Fruit fly (Drosophila melanogaster): Measurements from ENCODE around the gene Fdx1.
A peak's percentile ranks its signal among the peaks of the same experiment; 100 is the strongest.

- TF ChIP-seq D1 (tag; optimal IDR thresholded peaks at IDR 0.05) (no peak), CG4496 (GFP tag; IDR thresholded peaks at IDR 0.05) (peak; percentile 74), CG13204 (GFP tag; optimal IDR thresholded peaks at IDR 0.05) (no peak), EcR (GFP tag; optimal IDR thresholded peaks at IDR 0.05) (no peak), CG17806 (tag; optimal IDR thresholded peaks at IDR 0.05) (no peak), rn (GFP tag; IDR thresholded peaks at IDR 0.05) (no peak)
Measured at dm6 chr3L:9340839-9341238, 30.2 kb downstream of the Fdx1 start.

Data from whole organism, pupa.